Worm (Caenorhabditis elegans) whole organism, L2 larva: ENCODE data around the gene znf-706.
A peak's percentile ranks its signal among the peaks of the same experiment; 100 is the strongest.

ENCODE experiments used
- aly-2 ChIP-seq: fragments of 150-350 bp; optimal IDR thresholded peaks from 2 replicates; lab custom pipeline; 2014; ENCODE audit warnings: missing biosample characterization, missing genetic modification characterization
- ama-1 ChIP-seq: fragments of 150-350 bp; optimal IDR thresholded peaks from 2 replicates; lab custom pipeline; 2018; ENCODE audit warnings: inconsistent platforms
- fos-1 ChIP-seq: fragments of 150-350 bp; optimal IDR thresholded peaks from 2 replicates; lab custom pipeline; 2014; ENCODE audit warnings: missing biosample characterization, missing genetic modification characterization
- lin-39 ChIP-seq: fragments of 150-350 bp; optimal IDR thresholded peaks from 2 replicates; lab custom pipeline; 2014; ENCODE audit warnings: missing biosample characterization, missing genetic modification reagents, missing genetic modification characterization
- lsy-2 ChIP-seq, 2 experiments: fragments of 150-350 bp in 1 of 2; sonication (generic microtip) in 1 of 2; optimal IDR thresholded peaks; 2 replicates each; lab custom pipeline; 2014 to 2017; ENCODE audit warnings: missing biosample characterization in 2 of 2, missing genetic modification characterization in 2 of 2
- mdl-1 ChIP-seq, 2 experiments: fragments of 150-350 bp in 1 of 2; sonication (generic microtip) in 1 of 2; optimal IDR thresholded peaks; 2 replicates each; lab custom pipeline; 2017; ENCODE audit warnings: missing biosample characterization in 2 of 2, missing genetic modification characterization in 2 of 2
- nhr-12 ChIP-seq: fragments of 150-350 bp; optimal IDR thresholded peaks from 2 replicates; lab custom pipeline; 2014; ENCODE audit warnings: missing biosample characterization, missing genetic modification characterization
- nhr-6 ChIP-seq: fragments of 150-350 bp; optimal IDR thresholded peaks from 2 replicates; lab custom pipeline; 2014; ENCODE audit warnings: missing biosample characterization, missing genetic modification characterization
- nhr-77 ChIP-seq: fragments of 150-350 bp; optimal IDR thresholded peaks from 2 replicates; lab custom pipeline; 2014; ENCODE audit warnings: missing biosample characterization, missing genetic modification characterization
- peb-1 ChIP-seq: fragments of 150-350 bp; optimal IDR thresholded peaks from 2 replicates; lab custom pipeline; 2014; ENCODE audit warnings: missing biosample characterization, missing genetic modification characterization
- snpc-4 ChIP-seq: fragments of 150-350 bp; optimal IDR thresholded peaks from 2 replicates; lab custom pipeline; 2014; ENCODE audit warnings: missing biosample characterization, missing genetic modification characterization
- unc-62 ChIP-seq: fragments of 150-350 bp; optimal IDR thresholded peaks from 2 replicates; lab custom pipeline; 2014; ENCODE audit warnings: missing biosample characterization, missing genetic modification reagents, missing genetic modification characterization
- ztf-4 ChIP-seq: fragments of 150-350 bp; optimal IDR thresholded peaks from 2 replicates; lab custom pipeline; 2014; ENCODE audit warnings: missing biosample characterization, missing genetic modification characterization

- TF ChIP-seq nhr-12 (no peak), peb-1 (no peak), nhr-6 (tag; lab: Kevin White, UChicago) (no peak), lsy-2 (tag; optimal IDR thresholded peaks at IDR 0.05; lab: Kevin White, UChicago) (peak in 1 of 2 experiments; percentile 51), snpc-4 (tag; lab: Kevin White, UChicago) (no peak), aly-2 (tag; lab: Kevin White, UChicago) (no peak), lin-39 (tag; lab: Kevin White, UChicago) (no peak), fos-1 (tag; lab: Kevin White, UChicago) (no peak), ama-1 (no peak), mdl-1 (tag; optimal IDR thresholded peaks at IDR 0.05; lab: Kevin White, UChicago) (no peak), unc-62 (no peak), ztf-4 (tag; lab: Kevin White, UChicago) (no peak), nhr-77 (tag; lab: Kevin White, UChicago) (no peak)
Measured at ce11 chrIV:9096160-9096879, at the start of gene znf-706, which contains the start of gene cpna-3.
